Fruit fly (Drosophila melanogaster): ENCODE measurements around the gene Nle.

dm6 chr2L:552432-552929 lies 15.4 kb downstream of the Nle start, which contains the start of gene Ets21C:
- TF ChIP-seq ttk (optimal IDR thresholded peaks at IDR 0.05) (no peak), h (optimal IDR thresholded peaks at IDR 0.05) (no peak), Myc (optimal IDR thresholded peaks at IDR 0.05) (no peak), Sin3A (optimal IDR thresholded peaks at IDR 0.05) (no peak), psq (optimal IDR thresholded peaks at IDR 0.05) (no peak), insv (optimal IDR thresholded peaks at IDR 0.05) (peak; percentile 21)

Data from Kc167 (cell line).